Fruit fly (Drosophila melanogaster) Kc167 (cell line): ENCODE measurements around the gene CG7841.

Experiments used
- Sin3A ChIP-seq: fragments of >200 bp; optimal IDR thresholded peaks from 2 replicates; lab custom pipeline; 2018; ENCODE audit warnings: missing external identifiers
- psq ChIP-seq: fragments of >200 bp; optimal IDR thresholded peaks from 2 replicates; lab custom pipeline; 2017; ENCODE audit warnings: missing external identifiers

DNA sequence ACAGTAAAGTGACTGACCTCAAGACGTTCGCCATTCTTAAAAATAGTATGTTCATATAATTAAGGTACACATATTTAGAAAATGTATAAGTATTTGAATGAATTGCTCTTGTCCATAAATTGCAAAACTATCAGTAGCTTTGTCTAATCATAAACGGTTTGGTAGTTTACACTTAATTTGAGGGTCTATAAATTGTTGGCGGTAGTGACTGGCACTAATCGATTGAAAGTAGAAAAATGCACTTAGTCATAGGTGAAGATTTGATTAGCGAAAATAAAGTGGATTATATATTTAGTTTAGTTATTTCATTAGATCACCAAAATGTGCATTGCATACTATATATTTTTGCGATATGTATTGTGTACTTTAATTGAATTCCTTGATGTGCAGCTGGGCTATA is 5.7 kb upstream of the CG7841 start:
- TF ChIP-seq Sin3A (lab: Kevin White, UChicago) (no peak), psq (lab: Kevin White, UChicago) (no peak)
